Fruit fly (Drosophila melanogaster) whole organism, embryonic: Measurements from ENCODE around the gene Acat2.

Experiments used
- BEAF-32 ChIP-seq: fragments of 200-800 bp; sonication (Bioruptor generic); optimal IDR thresholded peaks from 3 replicates; lab custom pipeline; 2017; ENCODE audit warnings: missing biosample characterization, missing genetic modification characterization, mild to moderate bottlenecking, moderate library complexity, missing genetic modification reagents
- CG10462 ChIP-seq: fragments of 200-800 bp; sonication (Bioruptor generic); optimal IDR thresholded peaks from 2 replicates; lab custom pipeline; 2016; ENCODE audit warnings: missing biosample characterization, missing genetic modification characterization
- CG11247 ChIP-seq: fragments of 200-800 bp; sonication (Bioruptor generic); IDR thresholded peaks from 2 replicates; pipeline ENCODE4 v1.3.6; 2022; ENCODE audit warnings: missing biosample characterization, missing genetic modification characterization
- CG12071 ChIP-seq: fragments of 200-800 bp; sonication (Bioruptor generic); optimal IDR thresholded peaks from 3 replicates; lab custom pipeline; 2018; ENCODE audit warnings: missing biosample characterization, mild to moderate bottlenecking, missing genetic modification characterization
- CG12236 ChIP-seq: fragments of 200-800 bp; sonication (Bioruptor generic); optimal IDR thresholded peaks from 2 replicates; lab custom pipeline; 2016; ENCODE audit warnings: missing biosample characterization, missing genetic modification characterization
- CG1233 ChIP-seq: fragments of 200-800 bp; sonication (Bioruptor generic); optimal IDR thresholded peaks from 4 replicates; lab custom pipeline; 2018; ENCODE audit warnings: missing biosample characterization, mild to moderate bottlenecking, missing genetic modification characterization
- CG12769 ChIP-seq: fragments of 200-800 bp; sonication (Bioruptor generic); optimal IDR thresholded peaks from 2 replicates; lab custom pipeline; 2019; ENCODE audit warnings: missing biosample characterization, mild to moderate bottlenecking, missing genetic modification characterization, moderate library complexity
- CG12942 ChIP-seq: fragments of 200-800 bp; sonication (Bioruptor generic); optimal IDR thresholded peaks from 3 replicates; lab custom pipeline; 2016; ENCODE audit warnings: missing biosample characterization, missing genetic modification characterization
- CG13894 ChIP-seq: fragments of 200-800 bp; sonication (Bioruptor generic); optimal IDR thresholded peaks from 3 replicates; lab custom pipeline; 2018; ENCODE audit warnings: missing biosample characterization, mild to moderate bottlenecking, missing genetic modification characterization, moderate library complexity
- CG14441 ChIP-seq: fragments of 200-800 bp; sonication (Bioruptor generic); IDR thresholded peaks from 2 replicates; pipeline ENCODE4 v1.3.6; 2022; ENCODE audit warnings: missing biosample characterization, missing genetic modification characterization
- CG15514 ChIP-seq: fragments of 200-800 bp; sonication (Bioruptor generic); optimal IDR thresholded peaks from 3 replicates; lab custom pipeline; 2017; ENCODE audit warnings: missing biosample characterization, missing genetic modification characterization, mild to moderate bottlenecking, moderate library complexity, missing genetic modification reagents
- CG1603 ChIP-seq: fragments of 200-800 bp; sonication (Bioruptor generic); optimal IDR thresholded peaks from 2 replicates; lab custom pipeline; 2019; ENCODE audit warnings: missing biosample characterization, mild to moderate bottlenecking, missing genetic modification characterization, moderate library complexity
- CG1647 ChIP-seq: fragments of 200-800 bp; sonication (Bioruptor generic); optimal IDR thresholded peaks from 3 replicates; lab custom pipeline; 2016; ENCODE audit warnings: missing biosample characterization, missing genetic modification characterization
- CG17612 ChIP-seq: fragments of 200-800 bp; sonication (Bioruptor generic); IDR thresholded peaks from 2 replicates; pipeline ENCODE4 v1.3.6; 2022; ENCODE audit warnings: missing biosample characterization, missing genetic modification characterization
- CG18011 ChIP-seq: fragments of 200-800 bp; sonication (Bioruptor generic); optimal IDR thresholded peaks from 2 replicates; lab custom pipeline; 2017; ENCODE audit warnings: missing biosample characterization, missing genetic modification characterization, mild to moderate bottlenecking, moderate library complexity, missing genotype
- CG18599 ChIP-seq: fragments of 200-800 bp; sonication (Bioruptor generic); optimal IDR thresholded peaks from 3 replicates; lab custom pipeline; 2017; ENCODE audit warnings: missing biosample characterization, missing genetic modification characterization, mild to moderate bottlenecking, moderate library complexity, missing genetic modification reagents
- CG2120 ChIP-seq: fragments of 200-800 bp; sonication (Bioruptor generic); optimal IDR thresholded peaks from 3 replicates; lab custom pipeline; 2016; ENCODE audit warnings: missing biosample characterization, missing genetic modification characterization
- CG30020 ChIP-seq: fragments of 200-800 bp; optimal IDR thresholded peaks from 2 replicates; lab custom pipeline; 2019; ENCODE audit warnings: missing biosample characterization, mild to moderate bottlenecking, missing genetic modification characterization, moderate library complexity
- CG31388 ChIP-seq: fragments of 200-800 bp; sonication (Bioruptor generic); optimal IDR thresholded peaks from 2 replicates; lab custom pipeline; 2016; ENCODE audit warnings: missing biosample characterization, missing genetic modification characterization
- CG3281 ChIP-seq: fragments of 200-800 bp; sonication (Bioruptor generic); optimal IDR thresholded peaks from 3 replicates; lab custom pipeline; 2017; ENCODE audit warnings: missing biosample characterization, mild to moderate bottlenecking, missing genetic modification characterization
- CG33213 ChIP-seq: fragments of 200-800 bp; sonication (Bioruptor generic); optimal IDR thresholded peaks from 3 replicates; lab custom pipeline; 2016; ENCODE audit warnings: missing biosample characterization, missing genetic modification characterization
- CG34422 ChIP-seq: fragments of 200-800 bp; sonication (Bioruptor generic); IDR thresholded peaks from 3 replicates; pipeline ENCODE4 v1.3.6; 2022; ENCODE audit warnings: missing biosample characterization, missing genetic modification characterization
- CG4360 ChIP-seq: fragments of 200-800 bp; sonication (Bioruptor generic); IDR thresholded peaks from 2 replicates; pipeline ENCODE4 v1.3.6; 2022; ENCODE audit warnings: missing biosample characterization, missing genetic modification characterization
- CG4707 ChIP-seq: fragments of 200-800 bp; sonication (Bioruptor generic); optimal IDR thresholded peaks from 2 replicates; lab custom pipeline; 2018; ENCODE audit warnings: missing biosample characterization, mild to moderate bottlenecking, missing genetic modification characterization, moderate library complexity
- CG6254 ChIP-seq: fragments of 200-800 bp; sonication (Bioruptor generic); optimal IDR thresholded peaks from 3 replicates; lab custom pipeline; 2017; ENCODE audit warnings: mild to moderate bottlenecking, missing biosample characterization, missing genetic modification reagents, missing genetic modification characterization
- CG6683 ChIP-seq: fragments of 200-800 bp; sonication (Bioruptor generic); optimal IDR thresholded peaks from 2 replicates; lab custom pipeline; 2017; ENCODE audit warnings: missing biosample characterization, mild to moderate bottlenecking, missing genetic modification characterization, missing genetic modification reagents
- CG7271 ChIP-seq: fragments of 200-800 bp; sonication (Bioruptor generic); optimal IDR thresholded peaks from 2 replicates; lab custom pipeline; 2018; ENCODE audit warnings: missing biosample characterization, mild to moderate bottlenecking, missing genetic modification characterization, moderate library complexity
- CG9609 ChIP-seq: fragments of 200-800 bp; sonication (Bioruptor generic); optimal IDR thresholded peaks from 3 replicates; lab custom pipeline; 2016; ENCODE audit warnings: missing biosample characterization, missing genetic modification characterization
- CG9797 ChIP-seq: fragments of 200-800 bp; sonication (Bioruptor generic); optimal IDR thresholded peaks from 3 replicates; lab custom pipeline; 2018; ENCODE audit warnings: missing biosample characterization, mild to moderate bottlenecking, missing genetic modification characterization
- CHES-1-like ChIP-seq: fragments of 200-800 bp; sonication (Bioruptor generic); optimal IDR thresholded peaks from 2 replicates; lab custom pipeline; 2016; ENCODE audit warnings: missing biosample characterization, missing genetic modification characterization
- CTCF ChIP-seq: fragments of 200-800 bp; sonication (Bioruptor generic); optimal IDR thresholded peaks from 2 replicates; lab custom pipeline; 2017; ENCODE audit warnings: missing biosample characterization, mild to moderate bottlenecking, missing genetic modification characterization, moderate library complexity
- Dll ChIP-seq: fragments of 200-800 bp; sonication (Bioruptor generic); IDR thresholded peaks from 4 replicates; pipeline ENCODE4 v1.3.6; 2022; ENCODE audit warnings: missing biosample characterization, missing genetic modification characterization; ENCODE audit not compliant: partially characterized antibody
- Dp ChIP-seq: fragments of 200-800 bp; sonication (Bioruptor generic); optimal IDR thresholded peaks from 2 replicates; lab custom pipeline; 2018; ENCODE audit warnings: missing biosample characterization, mild to moderate bottlenecking, missing genetic modification characterization, moderate library complexity
- HmgZ ChIP-seq: fragments of 200-800 bp; sonication (Bioruptor generic); optimal IDR thresholded peaks from 2 replicates; lab custom pipeline; 2018; ENCODE audit warnings: missing biosample characterization, mild to moderate bottlenecking, missing genetic modification characterization
- Hr51 ChIP-seq, 2 experiments: fragments of 200-800 bp; sonication (Bioruptor generic); optimal IDR thresholded peaks; 2 replicates in 1 of 2; 3 replicates in 1 of 2; lab custom pipeline; 2016 to 2018; ENCODE audit warnings: missing biosample characterization in 2 of 2, missing genetic modification characterization in 2 of 2, mild to moderate bottlenecking in 1 of 2, moderate library complexity in 1 of 2
- MBD-R2 ChIP-seq: fragments of 200-800 bp; sonication (Bioruptor generic); IDR thresholded peaks from 2 replicates; pipeline ENCODE4 v1.3.6; 2022; ENCODE audit warnings: missing biosample characterization, missing genetic modification characterization
- Mrtf ChIP-seq: fragments of 200-800 bp; sonication (Bioruptor generic); IDR thresholded peaks from 3 replicates; pipeline ENCODE4 v1.3.6; 2022; ENCODE audit warnings: missing biosample characterization, missing genetic modification characterization
- NfI ChIP-seq: fragments of 200-800 bp; sonication (Bioruptor generic); optimal IDR thresholded peaks from 3 replicates; lab custom pipeline; 2018; ENCODE audit warnings: missing biosample characterization, mild to moderate bottlenecking, missing genetic modification characterization, moderate library complexity
- Oaz ChIP-seq: fragments of 200-800 bp; sonication (Bioruptor generic); IDR thresholded peaks from 2 replicates; pipeline ENCODE4 v1.3.6; 2022; ENCODE audit warnings: missing biosample characterization, missing genetic modification characterization
- Rx ChIP-seq: fragments of 200-800 bp; sonication (Bioruptor generic); IDR thresholded peaks from 2 replicates; pipeline ENCODE4 v1.3.6; 2022; ENCODE audit warnings: missing biosample characterization, missing genetic modification characterization
- Stat92E ChIP-seq, 3 experiments: fragments of >200 bp in 2 of 3; fragments of 200-800 bp in 1 of 3; sonication (Bioruptor generic) in 1 of 3; optimal IDR thresholded peaks; 2 replicates each; lab custom pipeline; 2017 to 2019; ENCODE audit warnings: missing biosample characterization in 3 of 3, missing genetic modification characterization in 3 of 3, mild to moderate bottlenecking in 1 of 3, moderate library complexity in 1 of 3
- chn ChIP-seq: fragments of 200-800 bp; sonication (Bioruptor generic); optimal IDR thresholded peaks from 2 replicates; lab custom pipeline; 2016; ENCODE audit warnings: missing biosample characterization, missing genetic modification characterization
- disco-r ChIP-seq: fragments of 200-800 bp; sonication (Bioruptor generic); optimal IDR thresholded peaks from 2 replicates; lab custom pipeline; 2016; ENCODE audit warnings: missing biosample characterization, missing genetic modification characterization
- gfzf ChIP-seq: fragments of 200-800 bp; sonication (Bioruptor generic); optimal IDR thresholded peaks from 2 replicates; lab custom pipeline; 2016; ENCODE audit warnings: missing biosample characterization, mild to moderate bottlenecking, missing genetic modification characterization, moderate library complexity
- ind ChIP-seq: fragments of 200-800 bp; sonication (Bioruptor generic); optimal IDR thresholded peaks from 3 replicates; lab custom pipeline; 2016; ENCODE audit warnings: missing biosample characterization, missing genetic modification characterization
- pnt ChIP-seq: fragments of 200-800 bp; sonication (Bioruptor generic); optimal IDR thresholded peaks from 3 replicates; lab custom pipeline; 2016; ENCODE audit warnings: missing biosample characterization, missing genetic modification characterization
- sc ChIP-seq, 3 experiments: fragments of >200 bp in 2 of 3; fragments of 200-800 bp in 1 of 3; sonication (Bioruptor generic) in 1 of 3; optimal IDR thresholded peaks; 2 replicates in 2 of 3; 3 replicates in 1 of 3; lab custom pipeline; 2017; ENCODE audit warnings: mild to moderate bottlenecking in 1 of 3, missing biosample characterization in 1 of 3, missing genetic modification characterization in 1 of 3, missing genetic modification reagents in 1 of 3
- sens-2 ChIP-seq: fragments of 200-800 bp; sonication (Bioruptor generic); IDR thresholded peaks from 2 replicates; pipeline ENCODE4 v1.3.6; 2022; ENCODE audit warnings: missing biosample characterization, missing genetic modification characterization
- stwl ChIP-seq: fragments of 200-800 bp; sonication (Bioruptor generic); optimal IDR thresholded peaks from 3 replicates; lab custom pipeline; 2018; ENCODE audit warnings: missing biosample characterization, mild to moderate bottlenecking, missing genetic modification characterization, moderate library complexity
- trem ChIP-seq: fragments of 200-800 bp; optimal IDR thresholded peaks from 3 replicates; lab custom pipeline; 2019; ENCODE audit warnings: missing biosample characterization, mild to moderate bottlenecking, missing genetic modification characterization, moderate library complexity

The Acat2 gene

DNA sequence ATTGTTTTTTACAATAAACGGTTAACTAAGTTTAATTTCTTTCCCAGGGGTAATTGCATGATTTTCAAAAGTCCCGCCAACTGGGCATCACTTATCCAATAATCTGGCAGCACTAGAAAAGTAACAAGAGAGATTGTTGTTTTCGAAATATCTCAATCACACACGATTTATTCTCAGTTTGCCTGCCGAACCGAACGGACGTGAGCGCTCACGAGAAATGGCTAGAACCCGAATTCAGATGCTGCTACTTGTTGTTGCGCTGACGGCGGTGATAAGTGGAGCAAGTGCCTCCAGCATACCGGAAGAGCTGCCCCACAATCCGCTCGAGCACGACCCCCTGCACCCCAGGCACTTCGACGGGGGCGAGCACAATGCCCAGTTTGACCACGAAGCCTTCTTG, 4.2 kb upstream of the Acat2 start, which contains the start of gene scf (continued):
- peak; percentile 16 for TF ChIP-seq gfzf
- TF ChIP-seq sc (optimal IDR thresholded peaks at IDR 0.05; lab: Kevin White, UChicago), result no peak
- no peak for TF ChIP-seq sc (GFP tag; optimal IDR thresholded peaks at IDR 0.05; lab: Kevin White, UChicago)
- TF ChIP-seq CG3281 (GFP tag; lab: Kevin White, UChicago), result peak; percentile 13
- TF ChIP-seq CTCF (GFP tag; lab: Kevin White, UChicago), result peak; percentile 33
- peak; percentile 36 for TF ChIP-seq stwl (tag; lab: Kevin White, UChicago)
- TF ChIP-seq MBD-R2, result peak; percentile 27
- TF ChIP-seq CG10462 (GFP tag; lab: Kevin White, UChicago), result no peak
- TF ChIP-seq CG12236 (GFP tag; lab: Kevin White, UChicago), result no peak
- TF ChIP-seq Oaz (GFP tag; lab: Robert Waterston, UW), result no peak
- no peak for TF ChIP-seq CG14441 (GFP tag; lab: Robert Waterston, UW)
- peak; percentile 71 for TF ChIP-seq trem (tag; lab: Kevin White, UChicago)
- no peak for TF ChIP-seq CG1233 (GFP tag; lab: Kevin White, UChicago)
- peak; percentile 1 for TF ChIP-seq CG9797 (GFP tag; lab: Kevin White, UChicago)
- no peak for TF ChIP-seq chn
- TF ChIP-seq Hr51 (GFP tag; optimal IDR thresholded peaks at IDR 0.05; lab: Kevin White, UChicago), result no peak
- TF ChIP-seq CG12071, result peak; percentile 17
- TF ChIP-seq pnt (GFP tag; lab: Kevin White, UChicago), result no peak
- TF ChIP-seq Rx (GFP tag; lab: Robert Waterston, UW), result no peak
- no peak for TF ChIP-seq CG17612 (GFP tag; lab: Robert Waterston, UW)
- peak; percentile 91 for TF ChIP-seq Dp (GFP tag; lab: Kevin White, UChicago)
- no peak for TF ChIP-seq CG31388 (GFP tag; lab: Kevin White, UChicago)
- TF ChIP-seq CG13894 (tag; lab: Kevin White, UChicago), result peak; percentile 40
- no peak for TF ChIP-seq Mrtf (GFP tag; lab: Robert Waterston, UW)
- TF ChIP-seq Dll (GFP tag; lab: Robert Waterston, UW), result peak; percentile 58; the same call in 3 of the 4 replicates
- 0 out of 2 replicates have a peak, but pooled peaks have one; percentile 15 for TF ChIP-seq CG11247 (GFP tag; lab: Robert Waterston, UW)
- no peak for TF ChIP-seq NfI
- TF ChIP-seq ind (GFP tag; lab: Kevin White, UChicago), result no peak
- TF ChIP-seq CG18599 (GFP tag; lab: Kevin White, UChicago), result no peak
- no peak for TF ChIP-seq CG2120 (GFP tag; lab: Kevin White, UChicago)
- TF ChIP-seq CG30020, result no peak
- TF ChIP-seq CHES-1-like (GFP tag; lab: Kevin White, UChicago), result no peak
- no peak for TF ChIP-seq CG7271 (tag; lab: Kevin White, UChicago)
- peak; percentile 26 for TF ChIP-seq HmgZ (tag; lab: Kevin White, UChicago)
- peak; percentile 96 for TF ChIP-seq CG15514
- TF ChIP-seq CG6254, result no peak
- no peak for TF ChIP-seq Stat92E (GFP tag; optimal IDR thresholded peaks at IDR 0.05; lab: Kevin White, UChicago)
- TF ChIP-seq CG33213 (GFP tag; lab: Kevin White, UChicago), result peak; percentile 13
- no peak for TF ChIP-seq CG12769 (tag; lab: Kevin White, UChicago)
- TF ChIP-seq CG34422 (GFP tag; lab: Robert Waterston, UW), result peak; percentile 73; the same call in 2 of the 3 replicates
- TF ChIP-seq CG1603 (tag; lab: Kevin White, UChicago), result peak; percentile 44
- TF ChIP-seq CG18011 (GFP tag; lab: Kevin White, UChicago), result no peak
- no peak for TF ChIP-seq CG6683
- no peak for TF ChIP-seq CG9609
- TF ChIP-seq sens-2 (GFP tag; lab: Robert Waterston, UW), result 0 out of 2 replicates have a peak, but pooled peaks have one; percentile 11
- no peak for TF ChIP-seq CG4707 (GFP tag; lab: Kevin White, UChicago)
- TF ChIP-seq CG4360 (GFP tag; lab: Robert Waterston, UW), result peak; percentile 53; the same call in 1 of the 2 replicates
- peak; percentile 40 for TF ChIP-seq BEAF-32
- TF ChIP-seq disco-r, result no peak
- no peak for TF ChIP-seq CG1647
- no peak for TF ChIP-seq CG12942
